Fruit fly (Drosophila melanogaster) whole organism, embryonic: ENCODE measurements around the gene dj-1beta.

Experiments used
- Abd-B ChIP-seq: fragments of 200-800 bp; sonication (Bioruptor generic); optimal IDR thresholded peaks from 2 replicates; lab custom pipeline; 2018; ENCODE audit warnings: missing biosample characterization, mild to moderate bottlenecking, missing genetic modification characterization, moderate library complexity
- Asciz ChIP-seq: fragments of 200-800 bp; sonication (Bioruptor generic); optimal IDR thresholded peaks from 2 replicates; lab custom pipeline; 2017; ENCODE audit warnings: missing biosample characterization, mild to moderate bottlenecking, missing genetic modification characterization, missing genetic modification reagents
- Atf6 ChIP-seq: fragments of 200-800 bp; sonication (Bioruptor generic); IDR thresholded peaks from 2 replicates; pipeline ENCODE4 v1.3.6; 2022; ENCODE audit warnings: missing biosample characterization, missing genetic modification characterization
- CG10274 ChIP-seq: fragments of 200-800 bp; sonication (Bioruptor generic); optimal IDR thresholded peaks from 3 replicates; lab custom pipeline; 2017; ENCODE audit warnings: missing biosample characterization, mild to moderate bottlenecking, missing genetic modification characterization
- CG11085 ChIP-seq: fragments of 200-800 bp; sonication (Bioruptor generic); IDR thresholded peaks from 2 replicates; pipeline ENCODE4 v1.3.6; 2022; ENCODE audit warnings: missing biosample characterization, missing genetic modification characterization
- CG14014 ChIP-seq: fragments of 200-800 bp; sonication (Bioruptor generic); IDR thresholded peaks from 2 replicates; pipeline ENCODE4 v1.3.6; 2022; ENCODE audit warnings: missing biosample characterization, missing genetic modification characterization
- CG14860 ChIP-seq: fragments of 200-800 bp; sonication (Bioruptor generic); IDR thresholded peaks from 3 replicates; pipeline ENCODE4 v1.3.6; 2022; ENCODE audit warnings: missing biosample characterization, missing genetic modification characterization; ENCODE audit not compliant: partially characterized antibody
- CG15479 ChIP-seq: fragments of 200-800 bp; sonication (Bioruptor generic); optimal IDR thresholded peaks from 3 replicates; lab custom pipeline; 2019; ENCODE audit warnings: missing biosample characterization, mild to moderate bottlenecking, missing genetic modification characterization, moderate library complexity
- CG16863 ChIP-seq: fragments of 200-800 bp; sonication (Bioruptor generic); optimal IDR thresholded peaks from 3 replicates; lab custom pipeline; 2016; ENCODE audit warnings: missing biosample characterization, missing genetic modification characterization
- CG18262 ChIP-seq: fragments of 200-800 bp; optimal IDR thresholded peaks from 3 replicates; lab custom pipeline; 2019; ENCODE audit warnings: missing biosample characterization, mild to moderate bottlenecking, missing genetic modification characterization, moderate library complexity
- CG2712 ChIP-seq: fragments of 200-800 bp; optimal IDR thresholded peaks from 3 replicates; lab custom pipeline; 2019; ENCODE audit warnings: missing biosample characterization, mild to moderate bottlenecking, missing genetic modification characterization, moderate library complexity
- CG2875 ChIP-seq: fragments of 200-800 bp; sonication (Bioruptor generic); optimal IDR thresholded peaks from 2 replicates; lab custom pipeline; 2017; ENCODE audit warnings: missing biosample characterization, mild to moderate bottlenecking, missing genetic modification characterization, missing genetic modification reagents
- CG30020 ChIP-seq: fragments of 200-800 bp; optimal IDR thresholded peaks from 2 replicates; lab custom pipeline; 2019; ENCODE audit warnings: missing biosample characterization, mild to moderate bottlenecking, missing genetic modification characterization, moderate library complexity
- CG3163 ChIP-seq: fragments of 200-800 bp; sonication (Bioruptor generic); optimal IDR thresholded peaks from 3 replicates; lab custom pipeline; 2016; ENCODE audit warnings: missing biosample characterization, missing genetic modification characterization
- CG6683 ChIP-seq: fragments of 200-800 bp; sonication (Bioruptor generic); optimal IDR thresholded peaks from 2 replicates; lab custom pipeline; 2017; ENCODE audit warnings: missing biosample characterization, mild to moderate bottlenecking, missing genetic modification characterization, missing genetic modification reagents
- CG7556 ChIP-seq: fragments of 200-800 bp; sonication (Bioruptor generic); optimal IDR thresholded peaks from 2 replicates; lab custom pipeline; 2017; ENCODE audit warnings: missing biosample characterization, mild to moderate bottlenecking, missing genetic modification characterization
- CG7928 ChIP-seq: fragments of 200-800 bp; sonication (Bioruptor generic); optimal IDR thresholded peaks from 2 replicates; lab custom pipeline; 2017; ENCODE audit warnings: missing biosample characterization, mild to moderate bottlenecking, missing genetic modification characterization
- Fer2 ChIP-seq: fragments of 200-800 bp; sonication (Bioruptor generic); optimal IDR thresholded peaks from 2 replicates; lab custom pipeline; 2018; ENCODE audit warnings: missing biosample characterization, mild to moderate bottlenecking, missing genetic modification characterization, moderate library complexity
- HHEX ChIP-seq: fragments of 200-800 bp; sonication (Bioruptor generic); optimal IDR thresholded peaks from 3 replicates; lab custom pipeline; 2017; ENCODE audit warnings: missing biosample characterization, mild to moderate bottlenecking, missing genetic modification characterization, missing genetic modification reagents
- Hr51 ChIP-seq, 2 experiments: fragments of 200-800 bp; sonication (Bioruptor generic); optimal IDR thresholded peaks; 2 replicates in 1 of 2; 3 replicates in 1 of 2; lab custom pipeline; 2016 to 2018; ENCODE audit warnings: missing biosample characterization in 2 of 2, missing genetic modification characterization in 2 of 2, mild to moderate bottlenecking in 1 of 2, moderate library complexity in 1 of 2
- NC2α ChIP-seq: fragments of 200-800 bp; sonication (Bioruptor generic); optimal IDR thresholded peaks from 2 replicates; lab custom pipeline; 2016; ENCODE audit warnings: missing biosample characterization, missing genetic modification characterization
- Nf-YC ChIP-seq: fragments of 200-800 bp; optimal IDR thresholded peaks from 3 replicates; lab custom pipeline; 2019; ENCODE audit warnings: missing biosample characterization, mild to moderate bottlenecking, missing genetic modification characterization, moderate library complexity
- PHDP ChIP-seq: fragments of 200-800 bp; sonication (Bioruptor generic); optimal IDR thresholded peaks from 3 replicates; lab custom pipeline; 2018; ENCODE audit warnings: missing biosample characterization, mild to moderate bottlenecking, missing genetic modification characterization, moderate library complexity
- Ptx1 ChIP-seq: fragments of 200-800 bp; sonication (Bioruptor generic); IDR thresholded peaks from 2 replicates; pipeline ENCODE4 v1.3.6; 2022; ENCODE audit warnings: missing biosample characterization, missing genetic modification characterization
- Sin3A ChIP-seq: fragments of >200 bp; optimal IDR thresholded peaks from 2 replicates; lab custom pipeline; 2018
- Sry-β ChIP-seq: fragments of 200-800 bp; sonication (Bioruptor generic); optimal IDR thresholded peaks from 2 replicates; lab custom pipeline; 2018; ENCODE audit warnings: missing biosample characterization, mild to moderate bottlenecking, missing genetic modification characterization, moderate library complexity
- Stat92E ChIP-seq, 3 experiments: fragments of >200 bp in 2 of 3; fragments of 200-800 bp in 1 of 3; sonication (Bioruptor generic) in 1 of 3; optimal IDR thresholded peaks; 2 replicates each; lab custom pipeline; 2017 to 2019; ENCODE audit warnings: missing biosample characterization in 3 of 3, missing genetic modification characterization in 3 of 3, mild to moderate bottlenecking in 1 of 3, moderate library complexity in 1 of 3
- al ChIP-seq: fragments of 200-800 bp; sonication (Bioruptor generic); IDR thresholded peaks from 2 replicates; pipeline ENCODE4 v1.3.6; 2022; ENCODE audit warnings: missing biosample characterization, missing genetic modification characterization
- ash1 ChIP-seq: fragments of 200-800 bp; sonication (Bioruptor generic); optimal IDR thresholded peaks from 2 replicates; lab custom pipeline; 2018; ENCODE audit warnings: missing biosample characterization, mild to moderate bottlenecking, missing genetic modification characterization
- chinmo ChIP-seq: fragments of 200-800 bp; sonication (Bioruptor generic); IDR thresholded peaks from 4 replicates; pipeline ENCODE4 v1.3.6; 2022; ENCODE audit warnings: missing biosample characterization, missing genetic modification characterization; ENCODE audit not compliant: partially characterized antibody
- chm ChIP-seq: fragments of 200-800 bp; sonication (Bioruptor generic); IDR thresholded peaks from 2 replicates; pipeline ENCODE4 v1.3.6; 2022; ENCODE audit warnings: missing biosample characterization, missing genetic modification characterization
- ci ChIP-seq: fragments of 200-800 bp; sonication (Bioruptor generic); IDR thresholded peaks from 3 replicates; pipeline ENCODE4 v1.3.6; 2022; ENCODE audit warnings: missing biosample characterization, missing genetic modification characterization
- crol ChIP-seq: fragments of 200-800 bp; sonication (Bioruptor generic); IDR thresholded peaks from 2 replicates; pipeline ENCODE4 v1.3.6; 2022; ENCODE audit warnings: missing biosample characterization, missing genetic modification characterization
- dpn ChIP-seq, 2 experiments: fragments of 200-800 bp; sonication (Bioruptor generic); optimal IDR thresholded peaks; 3 replicates each; lab custom pipeline; 2016; ENCODE audit warnings: missing biosample characterization in 2 of 2, missing genetic modification characterization in 2 of 2
- emc ChIP-seq: fragments of 200-800 bp; sonication (Bioruptor generic); optimal IDR thresholded peaks from 2 replicates; lab custom pipeline; 2016; ENCODE audit warnings: missing biosample characterization, missing genetic modification characterization
- ewg ChIP-seq: fragments of 200-800 bp; sonication (Bioruptor generic); optimal IDR thresholded peaks from 3 replicates; lab custom pipeline; 2017; ENCODE audit warnings: mild to moderate bottlenecking, missing biosample characterization, missing genetic modification reagents, missing genetic modification characterization
- gcm ChIP-seq: fragments of 200-800 bp; sonication (Bioruptor generic); optimal IDR thresholded peaks from 2 replicates; lab custom pipeline; 2019; ENCODE audit warnings: missing biosample characterization, mild to moderate bottlenecking, missing genetic modification characterization, moderate library complexity
- gcm2 ChIP-seq: fragments of 200-800 bp; sonication (Bioruptor generic); optimal IDR thresholded peaks from 2 replicates; lab custom pipeline; 2016; ENCODE audit warnings: missing biosample characterization, missing genetic modification characterization
- grau ChIP-seq: fragments of 200-800 bp; optimal IDR thresholded peaks from 3 replicates; lab custom pipeline; 2019; ENCODE audit warnings: missing biosample characterization, mild to moderate bottlenecking, missing genetic modification characterization, moderate library complexity
- ken ChIP-seq: fragments of 200-800 bp; sonication (Bioruptor generic); IDR thresholded peaks from 3 replicates; pipeline ENCODE4 v1.3.6; 2022; ENCODE audit warnings: missing biosample characterization, missing genetic modification characterization
- pan ChIP-seq, 4 experiments: fragments of >200 bp in 3 of 4; fragments of 200-800 bp in 1 of 4; sonication (Bioruptor generic) in 1 of 4; optimal IDR thresholded peaks in 3 of 4; IDR thresholded peaks in 1 of 4; 2 replicates each; pipeline versions ENCODE4 v1.3.6 to Lab custom; 2017 to 2022; ENCODE audit warnings: missing biosample characterization in 2 of 4, missing genetic modification characterization in 2 of 4, mixed read lengths in 1 of 4
- pros ChIP-seq: fragments of 200-800 bp; sonication (Bioruptor generic); optimal IDR thresholded peaks from 3 replicates; lab custom pipeline; 2019; ENCODE audit warnings: missing biosample characterization, mild to moderate bottlenecking, missing genetic modification characterization, moderate library complexity
- sc ChIP-seq, 3 experiments: fragments of >200 bp in 2 of 3; fragments of 200-800 bp in 1 of 3; sonication (Bioruptor generic) in 1 of 3; optimal IDR thresholded peaks; 2 replicates in 2 of 3; 3 replicates in 1 of 3; lab custom pipeline; 2017; ENCODE audit warnings: mild to moderate bottlenecking in 1 of 3, missing biosample characterization in 1 of 3, missing genetic modification characterization in 1 of 3, missing genetic modification reagents in 1 of 3
- sug ChIP-seq: fragments of 200-800 bp; optimal IDR thresholded peaks from 2 replicates; lab custom pipeline; 2019; ENCODE audit warnings: missing biosample characterization, mild to moderate bottlenecking, missing genetic modification characterization, moderate library complexity
- vfl ChIP-seq: fragments of 200-800 bp; sonication (Bioruptor generic); optimal IDR thresholded peaks from 2 replicates; lab custom pipeline; 2016; ENCODE audit warnings: missing biosample characterization, missing genetic modification characterization

dj-1beta gene

dm6 chr3R:30803212-30803814 is 3.6 kb upstream of the dj-1beta start (continued):
- TF ChIP-seq CG15479 (GFP tag; lab: Kevin White, UChicago) (peak; percentile 93), PHDP (no peak), gcm (GFP tag; lab: Kevin White, UChicago) (no peak), CG7556 (GFP tag; lab: Kevin White, UChicago) (no peak), CG10274 (GFP tag; lab: Kevin White, UChicago) (no peak), pan (optimal IDR thresholded peaks at IDR 0.05; lab: Kevin White, UChicago) (no peak), pan (GFP tag; optimal IDR thresholded peaks at IDR 0.05 in 1 of 2, IDR thresholded peaks at IDR 0.05 in 1 of 2) (no peak), ken (GFP tag; lab: Robert Waterston, UW) (no peak), CG16863 (no peak), sug (tag; lab: Kevin White, UChicago) (peak; percentile 92), CG18262 (tag; lab: Kevin White, UChicago) (no peak), crol (GFP tag; lab: Robert Waterston, UW) (peak; percentile 61)

DNA sequence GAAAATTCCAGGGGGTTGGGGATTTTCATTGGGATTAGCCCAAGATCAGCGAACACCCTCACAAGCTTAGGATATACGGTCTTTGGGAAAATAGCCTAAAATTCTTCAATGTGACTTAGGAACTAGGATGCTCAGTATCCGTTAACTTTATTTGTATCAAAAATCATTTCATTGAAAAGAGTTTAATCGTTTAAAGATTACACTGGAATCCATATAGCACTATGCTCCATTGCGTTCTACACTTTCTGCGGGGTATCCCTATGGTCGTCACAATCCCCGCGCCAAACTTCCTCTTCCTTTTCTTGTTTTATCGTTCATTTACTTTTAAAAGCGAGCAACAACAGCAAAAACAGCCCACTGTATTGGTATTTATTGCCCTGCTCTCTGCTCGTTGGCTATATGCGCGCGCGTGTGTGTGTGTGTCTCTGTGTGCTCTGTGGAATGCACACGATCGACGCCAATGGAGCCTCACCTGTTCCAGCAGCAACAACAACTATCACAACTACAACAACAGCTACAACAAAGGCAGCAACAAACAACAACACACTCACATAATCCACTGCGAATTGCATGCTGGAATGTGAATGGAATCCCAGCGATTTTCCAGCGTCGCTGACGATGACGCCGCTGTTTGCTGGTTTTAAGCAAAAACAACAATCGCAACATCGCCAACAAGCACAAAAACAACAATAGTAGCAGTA is 3.0 kb upstream of the dj-1beta start:
- peak; percentile 15 for TF ChIP-seq CG2875 (GFP tag; lab: Kevin White, UChicago)
- 0 out of 2 replicates have a peak, but pooled peaks have one; percentile 41 for TF ChIP-seq chm (GFP tag; lab: Robert Waterston, UW)
- no peak for TF ChIP-seq CG6683 (GFP tag; lab: Kevin White, UChicago)
- TF ChIP-seq CG30020 (tag; lab: Kevin White, UChicago): no peak
- no peak for TF ChIP-seq CG3163 (GFP tag; lab: Kevin White, UChicago)
- TF ChIP-seq HHEX (GFP tag; lab: Kevin White, UChicago): no peak
- TF ChIP-seq Asciz: peak; percentile 28
- TF ChIP-seq vfl (GFP tag; lab: Kevin White, UChicago): no peak
- TF ChIP-seq ci (GFP tag; lab: Robert Waterston, UW): 0 out of 3 replicates have a peak, but pooled peaks have one; percentile 19
- no peak for TF ChIP-seq pros (GFP tag; lab: Kevin White, UChicago)
- no peak for TF ChIP-seq CG11085 (GFP tag; lab: Robert Waterston, UW)
- no peak for TF ChIP-seq Atf6 (GFP tag; lab: Robert Waterston, UW)
- TF ChIP-seq Fer2 (tag; lab: Kevin White, UChicago): no peak
- no peak for TF ChIP-seq dpn (GFP tag; optimal IDR thresholded peaks at IDR 0.05; lab: Kevin White, UChicago)
- peak; percentile 10 for TF ChIP-seq grau (tag; lab: Kevin White, UChicago)
- TF ChIP-seq ewg (GFP tag; lab: Kevin White, UChicago): peak; percentile 44
- TF ChIP-seq ash1 (GFP tag; lab: Kevin White, UChicago): no peak
- TF ChIP-seq CG14014 (GFP tag; lab: Robert Waterston, UW): no peak
- TF ChIP-seq Abd-B: peak; percentile 45
- no peak for TF ChIP-seq emc
- TF ChIP-seq Sin3A (lab: Kevin White, UChicago): no peak
- TF ChIP-seq Stat92E (GFP tag; optimal IDR thresholded peaks at IDR 0.05; lab: Kevin White, UChicago): no peak
- TF ChIP-seq Hr51 (GFP tag; optimal IDR thresholded peaks at IDR 0.05; lab: Kevin White, UChicago): peak in 1 of 2 experiments; percentile 36
- TF ChIP-seq PHDP: no peak
- no peak for TF ChIP-seq Sry-β (GFP tag; lab: Kevin White, UChicago)
- TF ChIP-seq chinmo: 0 out of 4 replicates have a peak, but pooled peaks have one; percentile 40
- peak; percentile 25; the same call in 1 of the 2 replicates for TF ChIP-seq Ptx1 (GFP tag; lab: Robert Waterston, UW)
- no peak for TF ChIP-seq al (GFP tag; lab: Robert Waterston, UW)
- no peak for TF ChIP-seq CG14860 (GFP tag; lab: Robert Waterston, UW)
- TF ChIP-seq gcm2 (GFP tag; lab: Kevin White, UChicago): no peak
- TF ChIP-seq Nf-YC (tag; lab: Kevin White, UChicago): peak; percentile 22
- TF ChIP-seq sc (optimal IDR thresholded peaks at IDR 0.05; lab: Kevin White, UChicago): no peak
- TF ChIP-seq sc (GFP tag; optimal IDR thresholded peaks at IDR 0.05; lab: Kevin White, UChicago): peak; percentile 33
- peak; percentile 43 for TF ChIP-seq CG2712 (tag; lab: Kevin White, UChicago)
- no peak for TF ChIP-seq NC2α (GFP tag; lab: Kevin White, UChicago)
- no peak for TF ChIP-seq CG7928 (GFP tag; lab: Kevin White, UChicago)
